Fruit fly (Drosophila melanogaster): ENCODE data around the gene CG11109.

The CG11109 gene

DNA sequence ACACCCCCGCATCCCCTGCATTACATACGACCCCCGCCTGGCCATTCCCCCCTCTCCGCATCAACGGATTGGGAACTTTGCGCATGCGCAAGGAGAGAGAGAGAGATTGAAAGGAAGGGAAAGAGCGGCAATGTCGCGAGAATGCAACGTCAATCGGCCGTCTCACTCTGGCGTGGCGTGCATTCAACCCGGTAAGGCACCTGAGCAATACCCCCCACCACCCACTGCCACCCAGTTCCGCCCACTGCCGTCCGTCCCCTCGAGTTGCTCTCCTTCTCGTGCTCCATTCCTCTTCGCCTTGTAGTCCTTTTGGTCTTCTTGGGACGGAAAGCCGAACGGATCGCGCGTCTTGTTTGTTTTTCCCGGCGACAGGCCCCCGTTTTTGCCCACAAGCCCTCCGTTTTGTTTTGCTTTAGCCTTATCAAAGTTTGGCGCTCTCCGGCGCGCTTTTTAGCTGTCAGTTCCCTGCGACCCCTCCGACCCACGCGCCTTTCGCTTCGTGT lies 32.2 kb upstream of the CG11109 start (continued):
- no peak for TF ChIP-seq CG10366 (GFP tag; IDR thresholded peaks at IDR 0.05)
- TF ChIP-seq CG8290 (GFP tag; optimal IDR thresholded peaks at IDR 0.05), result no peak
- no peak for TF ChIP-seq CG8290 (tag; optimal IDR thresholded peaks at IDR 0.05)
- TF ChIP-seq gro (GFP tag; optimal IDR thresholded peaks at IDR 0.05), result no peak
- no peak for TF ChIP-seq MESR4 (GFP tag; optimal IDR thresholded peaks at IDR 0.05)
- peak; percentile 94 for TF ChIP-seq ewg (GFP tag; optimal IDR thresholded peaks at IDR 0.05)
- TF ChIP-seq CG17612 (GFP tag; IDR thresholded peaks at IDR 0.05), result no peak
- TF ChIP-seq CG9817 (tag; optimal IDR thresholded peaks at IDR 0.05), result no peak
- TF ChIP-seq Opbp (GFP tag; IDR thresholded peaks at IDR 0.05; ENCODE audit: partially characterized antibody), result no peak
- no peak for TF ChIP-seq cwo (GFP tag; optimal IDR thresholded peaks at IDR 0.05)
- TF ChIP-seq row (GFP tag; IDR thresholded peaks at IDR 0.05), result no peak
- no peak for TF ChIP-seq CG31365 (tag; optimal IDR thresholded peaks at IDR 0.05)
- no peak for TF ChIP-seq mld (GFP tag; IDR thresholded peaks at IDR 0.05; ENCODE audit: partially characterized antibody)
- TF ChIP-seq pros (GFP tag; optimal IDR thresholded peaks at IDR 0.05), result no peak
- TF ChIP-seq CG8281 (tag; optimal IDR thresholded peaks at IDR 0.05), result no peak
- TF ChIP-seq CG14965 (GFP tag; optimal IDR thresholded peaks at IDR 0.05; ENCODE audit: borderline replicate concordance), result no peak
- no peak for TF ChIP-seq CG1233 (GFP tag; optimal IDR thresholded peaks at IDR 0.05)
- no peak for TF ChIP-seq CG10959 (GFP tag; IDR thresholded peaks at IDR 0.05)
- TF ChIP-seq CG7987 (GFP tag; optimal IDR thresholded peaks at IDR 0.05), result no peak
- no peak for TF ChIP-seq bab2 (GFP tag; optimal IDR thresholded peaks at IDR 0.05)
- TF ChIP-seq trh (GFP tag; optimal IDR thresholded peaks at IDR 0.05), result no peak
- no peak for TF ChIP-seq HmgD (GFP tag; optimal IDR thresholded peaks at IDR 0.05)
- no peak for TF ChIP-seq CG11085 (GFP tag; IDR thresholded peaks at IDR 0.05)
- TF ChIP-seq CG32532 (GFP tag; IDR thresholded peaks at IDR 0.05), result 0 out of 2 replicates have a peak, but pooled peaks have one; percentile 4
- no peak for TF ChIP-seq Mes4 (GFP tag; optimal IDR thresholded peaks at IDR 0.05)
- TF ChIP-seq Ptx1 (GFP tag; IDR thresholded peaks at IDR 0.05), result no peak
- peak; percentile 61 for TF ChIP-seq Deaf1 (tag; optimal IDR thresholded peaks at IDR 0.05)
- no peak for TF ChIP-seq CG13775 (GFP tag; optimal IDR thresholded peaks at IDR 0.05)
- no peak for TF ChIP-seq CG4730 (GFP tag; IDR thresholded peaks at IDR 0.05)
- no peak for TF ChIP-seq peb (GFP tag; IDR thresholded peaks at IDR 0.05)
- no peak for TF ChIP-seq CHES-1-like (GFP tag; optimal IDR thresholded peaks at IDR 0.05)
- no peak for TF ChIP-seq CG33213 (GFP tag; optimal IDR thresholded peaks at IDR 0.05)
- no peak for TF ChIP-seq twi (tag; optimal IDR thresholded peaks at IDR 0.05)
- no peak for TF ChIP-seq CG2202 (tag; optimal IDR thresholded peaks at IDR 0.05)
- no peak for TF ChIP-seq Hsf (GFP tag; optimal IDR thresholded peaks at IDR 0.05)
- TF ChIP-seq zen2 (GFP tag; IDR thresholded peaks at IDR 0.05; ENCODE audit: partially characterized antibody), result 0 out of 3 replicates have a peak, but pooled peaks have one; percentile 6
- no peak for TF ChIP-seq CG18011 (GFP tag; optimal IDR thresholded peaks at IDR 0.05)
- no peak for TF ChIP-seq CG13894 (tag; optimal IDR thresholded peaks at IDR 0.05)
- no peak for TF ChIP-seq gsb (GFP tag; IDR thresholded peaks at IDR 0.05)
- no peak for TF ChIP-seq CG7928 (GFP tag; optimal IDR thresholded peaks at IDR 0.05)
- no peak for TF ChIP-seq CG13424 (tag; optimal IDR thresholded peaks at IDR 0.05)
- no peak for TF ChIP-seq CG15696 (tag; optimal IDR thresholded peaks at IDR 0.05)
- TF ChIP-seq Xbp1 (GFP tag; optimal IDR thresholded peaks at IDR 0.05), result no peak
- TF ChIP-seq otp (GFP tag; IDR thresholded peaks at IDR 0.05), result no peak
- no peak for TF ChIP-seq PHDP (tag; optimal IDR thresholded peaks at IDR 0.05)
- TF ChIP-seq CG12071 (GFP tag; optimal IDR thresholded peaks at IDR 0.05), result no peak
- no peak for TF ChIP-seq CG10979 (tag; optimal IDR thresholded peaks at IDR 0.05)
- TF ChIP-seq en (GFP tag; optimal IDR thresholded peaks at IDR 0.05), result no peak
- TF ChIP-seq H2.0 (GFP tag; IDR thresholded peaks at IDR 0.05), result no peak
- no peak for TF ChIP-seq CG12104 (GFP tag; optimal IDR thresholded peaks at IDR 0.05)
- TF ChIP-seq ac (GFP tag; optimal IDR thresholded peaks at IDR 0.05), result no peak
- no peak for TF ChIP-seq CG17328 (GFP tag; IDR thresholded peaks at IDR 0.05)

All from whole organism, embryonic.